Fruit fly (Drosophila melanogaster) S2 (cell line): Measurements from ENCODE around the gene CG42759.

ENCODE experiments used
- CG8478 ChIP-seq: fragments of >200 bp; optimal IDR thresholded peaks from 2 replicates; lab custom pipeline; 2018
- CTCF ChIP-seq, 2 experiments: fragments of >200 bp; optimal IDR thresholded peaks; 2 replicates each; lab custom pipeline; 2018

DNA sequence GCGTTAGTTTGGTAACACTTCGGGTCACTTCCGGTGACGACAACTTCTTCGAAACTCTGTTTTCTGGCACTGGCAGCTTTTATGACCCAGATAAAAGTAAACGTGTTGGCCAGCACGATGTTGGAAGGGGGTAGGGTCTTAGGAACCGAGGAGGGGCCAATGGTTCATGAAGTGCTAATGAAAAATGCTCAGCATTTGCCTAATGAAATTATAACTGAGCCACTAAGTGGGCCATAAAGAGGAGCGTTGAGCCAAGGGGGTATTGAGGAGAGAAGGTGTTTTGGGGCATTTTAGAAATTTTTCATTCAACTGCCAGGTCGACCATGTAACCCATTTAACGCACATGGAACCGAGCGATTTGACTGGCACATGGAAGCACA, 44.6 kb upstream of the CG42759 start:
- no peak for TF ChIP-seq CTCF (optimal IDR thresholded peaks at IDR 0.05; lab: Kevin White, UChicago)
- TF ChIP-seq CG8478 = no peak
